Worm (Caenorhabditis elegans): ENCODE data around the gene srh-115.

DNA sequence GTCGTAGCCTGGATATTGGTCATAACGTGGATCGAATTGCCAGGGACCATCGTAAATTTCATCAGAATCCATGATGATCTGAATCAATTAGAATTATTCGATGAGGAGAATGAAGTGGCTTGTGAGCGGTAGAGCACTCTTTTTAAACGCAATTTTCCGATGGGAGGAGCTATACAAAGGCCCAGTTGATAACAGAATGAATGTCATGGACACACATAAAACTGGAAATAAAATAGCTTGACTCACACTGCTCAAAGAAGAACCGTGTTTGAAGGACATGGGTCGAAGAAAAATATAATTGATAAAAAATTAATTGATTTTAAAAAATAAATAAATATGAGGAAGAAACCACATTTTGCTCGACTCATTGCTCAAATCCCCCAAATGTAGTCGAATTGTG is 47.5 kb upstream of the srh-115 start, which contains the start of gene Y68A4A.13:
- TF ChIP-seq nhr-77 (tag; optimal IDR thresholded peaks at IDR 0.05) (no peak), lin-35 (GFP tag; optimal IDR thresholded peaks at IDR 0.05) (no peak), pqm-1 (tag; optimal IDR thresholded peaks at IDR 0.05) (no peak), lin-13 (GFP tag; optimal IDR thresholded peaks at IDR 0.05) (no peak)
